Worm (Caenorhabditis elegans) whole organism, L4/young adult: ENCODE measurements around the gene gtl-1.

Experiments
- dao-5 ChIP-seq: sonication (generic microtip); optimal IDR thresholded peaks from 2 replicates; lab custom pipeline; 2016; ENCODE audit warnings: missing genotype, missing genetic modification characterization, moderate library complexity, missing compliant biosample characterization
- him-1 ChIP-seq: sonication (generic microtip); optimal IDR thresholded peaks from 2 replicates; lab custom pipeline; 2016; ENCODE audit warnings: missing genotype, missing genetic modification reagents, missing genetic modification characterization, missing compliant biosample characterization

ce11 chrIV:11212978-11213377, 46.4 kb downstream of the gtl-1 start:
- TF ChIP-seq him-1 (tag; lab: Kevin White, UChicago) (no peak), dao-5 (tag; lab: Kevin White, UChicago) (no peak)
